Worm (Caenorhabditis elegans): ENCODE measurements around the gene ttr-48.

ttr-48 gene

DNA sequence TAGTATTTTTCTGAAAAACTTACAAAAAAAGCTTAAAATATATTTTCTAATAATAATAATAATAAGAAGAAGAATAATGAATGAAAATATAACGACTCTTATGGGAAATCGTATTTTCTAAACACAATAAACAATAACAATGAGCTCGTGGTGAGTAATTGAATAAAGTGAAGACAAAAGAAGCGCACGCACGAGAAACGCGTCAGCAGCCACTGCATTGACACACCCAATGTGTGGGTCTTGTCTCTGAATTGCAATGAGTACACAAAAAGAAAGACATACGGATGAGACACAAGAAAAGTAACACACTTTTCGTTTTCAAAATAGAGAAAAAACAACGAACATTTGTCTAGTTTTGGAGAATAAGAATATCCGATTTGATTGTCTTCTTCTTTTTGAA lies 38.9 kb downstream of the ttr-48 start, which contains the start of gene F35A5.8:
TSS of gene F35A5.8 (minus strand) at position 151 of the 400 bp plus-strand sequence.
- no peak for TF ChIP-seq fkh-6 (tag; optimal IDR thresholded peaks at IDR 0.05)
- TF ChIP-seq dmd-4 (tag; optimal IDR thresholded peaks at IDR 0.05; ENCODE audit: borderline replicate concordance) = no peak
- no peak for TF ChIP-seq ceh-22 (tag; optimal IDR thresholded peaks at IDR 0.05)
- TF ChIP-seq nfya-1 (tag; optimal IDR thresholded peaks at IDR 0.05) = peak; percentile 50
- TF ChIP-seq zip-5 (tag; optimal IDR thresholded peaks at IDR 0.05) = peak; percentile 22
- no peak for TF ChIP-seq ceh-9 (tag; optimal IDR thresholded peaks at IDR 0.05)
- TF ChIP-seq fax-1 (tag; optimal IDR thresholded peaks at IDR 0.05) = no peak
- TF ChIP-seq C38D4.7 (GFP tag; optimal IDR thresholded peaks at IDR 0.05) = no peak
- no peak for TF ChIP-seq ref-2 (tag; optimal IDR thresholded peaks at IDR 0.05)
- TF ChIP-seq unc-86 (tag; optimal IDR thresholded peaks at IDR 0.05) = no peak
- TF ChIP-seq unc-55 (GFP tag; optimal IDR thresholded peaks at IDR 0.05) = peak; percentile 45
- TF ChIP-seq sox-4 (tag; optimal IDR thresholded peaks at IDR 0.05) = peak; percentile 37
- TF ChIP-seq ttx-3 (tag; optimal IDR thresholded peaks at IDR 0.05) = peak; percentile 10
- TF ChIP-seq unc-3 (GFP tag; conservative IDR thresholded peaks at IDR 0.05) = no peak
- TF ChIP-seq unc-3 (tag; optimal IDR thresholded peaks at IDR 0.05) = peak; percentile 16
- TF ChIP-seq gmeb-2 (tag; optimal IDR thresholded peaks at IDR 0.05) = no peak
- TF ChIP-seq ceh-14 (tag; optimal IDR thresholded peaks at IDR 0.05) = no peak
- TF ChIP-seq hlh-8 (tag; optimal IDR thresholded peaks at IDR 0.05) = no peak
- TF ChIP-seq nhr-232 (tag; optimal IDR thresholded peaks at IDR 0.05) = no peak
- TF ChIP-seq ceh-24 (tag; optimal IDR thresholded peaks at IDR 0.05) = no peak
- peak; percentile 46 for TF ChIP-seq ceh-31 (tag; optimal IDR thresholded peaks at IDR 0.05)
- peak; percentile 94 for TF ChIP-seq unc-42 (tag; optimal IDR thresholded peaks at IDR 0.05)
- peak; percentile 47 for TF ChIP-seq tbx-2 (tag; optimal IDR thresholded peaks at IDR 0.05)
- no peak for TF ChIP-seq pha-2 (tag; optimal IDR thresholded peaks at IDR 0.05)
- TF ChIP-seq pros-1 (tag; optimal IDR thresholded peaks at IDR 0.05) = no peak
- TF ChIP-seq rnt-1 (tag; optimal IDR thresholded peaks at IDR 0.05) = peak; percentile 2
- no peak for TF ChIP-seq ceh-45 (GFP tag; IDR thresholded peaks at IDR 0.05)
- peak; percentile 66 for TF ChIP-seq sox-2 (GFP tag; IDR thresholded peaks at IDR 0.05)

DNA sequence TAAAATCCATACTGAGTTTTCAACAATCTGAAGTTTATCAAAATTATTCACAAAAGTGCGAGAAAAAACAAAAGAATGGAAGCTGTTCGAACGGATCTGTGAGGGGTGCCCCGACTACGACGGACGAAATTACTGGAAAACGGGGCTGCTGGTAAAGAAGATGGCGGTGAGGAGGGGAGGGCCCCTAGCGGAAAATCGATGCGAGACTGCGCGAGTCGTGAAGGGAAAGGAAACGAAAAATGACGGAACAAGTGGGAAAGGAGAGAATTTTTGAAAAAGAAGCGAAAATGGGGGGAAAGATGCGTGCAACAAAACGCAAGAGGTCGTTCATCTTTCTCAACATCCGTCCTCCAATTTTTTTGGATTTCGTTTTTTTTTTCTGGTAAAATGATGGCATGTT lies 39.5 kb downstream of the ttr-48 start:
- TF ChIP-seq tbx-7 (tag; optimal IDR thresholded peaks at IDR 0.05) (no peak), ceh-48 (tag; optimal IDR thresholded peaks at IDR 0.05) (peak; percentile 95), ceh-31 (tag; optimal IDR thresholded peaks at IDR 0.05) (peak; percentile 21), ref-2 (tag; optimal IDR thresholded peaks at IDR 0.05) (peak; percentile 13), sdc-2 (tag; optimal IDR thresholded peaks at IDR 0.05) (peak; percentile 1), nfya-1 (tag; optimal IDR thresholded peaks at IDR 0.05) (peak; percentile 2), mec-3 (tag; optimal IDR thresholded peaks at IDR 0.05; ENCODE audit: borderline replicate concordance) (peak; percentile 8), ceh-34 (tag; optimal IDR thresholded peaks at IDR 0.05) (peak; percentile 28), F13H6.1 (tag; optimal IDR thresholded peaks at IDR 0.05) (no peak), hlh-15 (tag; optimal IDR thresholded peaks at IDR 0.05) (no peak), unc-42 (tag; optimal IDR thresholded peaks at IDR 0.05) (peak; percentile 53)

DNA sequence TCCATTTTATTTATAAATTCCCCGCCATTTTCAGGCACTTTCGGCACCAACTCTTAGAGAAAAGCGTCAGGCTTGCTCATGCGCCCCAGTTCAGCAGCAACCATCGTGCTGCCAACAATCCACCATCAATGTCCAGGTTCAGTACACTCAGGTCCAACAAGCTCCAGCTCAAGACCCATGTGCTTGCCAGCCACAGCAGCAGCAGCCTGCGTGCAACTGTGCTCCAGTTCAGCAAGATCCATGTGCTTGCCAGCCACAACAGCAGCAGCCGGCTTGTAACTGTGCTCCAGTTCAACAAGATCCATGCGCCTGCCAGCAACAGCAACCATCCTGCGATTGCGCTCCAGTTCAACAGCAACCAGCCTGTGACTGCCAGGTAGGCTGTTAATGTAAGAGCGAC lies 44.0 kb downstream of the ttr-48 start:
- TF ChIP-seq hlh-6 (tag; optimal IDR thresholded peaks at IDR 0.05) (no peak), tbx-2 (tag; optimal IDR thresholded peaks at IDR 0.05) (no peak), unc-3 (GFP tag; conservative IDR thresholded peaks at IDR 0.05) (no peak), unc-3 (tag; optimal IDR thresholded peaks at IDR 0.05) (no peak), ttx-3 (tag; optimal IDR thresholded peaks at IDR 0.05) (no peak), nfya-1 (tag; optimal IDR thresholded peaks at IDR 0.05) (no peak), dmd-4 (tag; optimal IDR thresholded peaks at IDR 0.05; ENCODE audit: borderline replicate concordance) (no peak), ceh-45 (GFP tag; IDR thresholded peaks at IDR 0.05) (no peak)

DNA sequence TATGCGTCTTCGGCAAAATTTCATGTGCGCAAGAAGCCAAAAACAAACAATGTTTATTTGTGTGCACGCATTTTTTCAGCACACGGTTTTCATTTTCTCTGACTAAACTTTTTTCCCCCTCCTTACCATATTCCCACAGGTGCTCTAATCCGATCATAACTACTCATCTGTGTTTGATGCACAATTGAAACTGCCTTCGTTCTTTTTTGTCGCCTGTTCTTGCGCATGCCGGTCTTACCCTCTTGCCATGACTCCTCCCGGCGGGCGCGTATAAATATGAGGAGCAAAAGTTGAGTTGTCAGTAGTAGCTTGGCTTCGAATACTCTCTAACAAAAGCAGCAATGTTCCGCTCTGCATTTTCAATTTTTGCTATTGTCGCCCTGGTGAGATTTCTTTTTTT lies 44.4 kb downstream of the ttr-48 start, which contains the start of gene abu-10:
TSS of gene abu-10 (plus strand) at position 301 of the 400 bp plus-strand sequence.
- TF ChIP-seq elt-4 (tag; optimal IDR thresholded peaks at IDR 0.05) (no peak), ceh-22 (tag; optimal IDR thresholded peaks at IDR 0.05) (no peak), hlh-8 (tag; optimal IDR thresholded peaks at IDR 0.05) (no peak), sox-4 (tag; optimal IDR thresholded peaks at IDR 0.05) (no peak), pat-9 (tag; optimal IDR thresholded peaks at IDR 0.05) (no peak), rnt-1 (tag; optimal IDR thresholded peaks at IDR 0.05) (no peak), T23F11.4 (GFP tag; optimal IDR thresholded peaks at IDR 0.05) (no peak), pqm-1 (tag; optimal IDR thresholded peaks at IDR 0.05) (no peak), odd-2 (tag; optimal IDR thresholded peaks at IDR 0.05) (no peak), unc-86 (tag; optimal IDR thresholded peaks at IDR 0.05) (no peak), npax-4 (tag; optimal IDR thresholded peaks at IDR 0.05) (no peak), dve-1 (tag; optimal IDR thresholded peaks at IDR 0.05) (no peak), nfya-1 (tag; optimal IDR thresholded peaks at IDR 0.05) (no peak), hlh-13 (GFP tag; optimal IDR thresholded peaks at IDR 0.05) (no peak), fax-1 (tag; optimal IDR thresholded peaks at IDR 0.05) (no peak), ets-4 (tag; optimal IDR thresholded peaks at IDR 0.05) (no peak), ztf-16 (tag; optimal IDR thresholded peaks at IDR 0.05) (no peak), Y22D7AL.16 (tag; optimal IDR thresholded peaks at IDR 0.05) (no peak), fkh-6 (tag; optimal IDR thresholded peaks at IDR 0.05) (no peak), ceh-34 (tag; optimal IDR thresholded peaks at IDR 0.05) (no peak)

Measured in whole organism, late embryonic.